Fruit fly (Drosophila melanogaster) whole organism, embryonic: ENCODE measurements around the gene CG31549.
A peak's percentile ranks its signal among the peaks of the same experiment; 100 is the strongest.

Experiments used
- Adf1 ChIP-seq: fragments of 200-800 bp; sonication (Bioruptor generic); IDR thresholded peaks from 2 replicates; pipeline ENCODE4 v1.3.6; 2022; ENCODE audit warnings: missing biosample characterization, missing genetic modification characterization
- Aef1 ChIP-seq: fragments of 200-800 bp; sonication (Bioruptor generic); IDR thresholded peaks from 3 replicates; pipeline ENCODE4 v1.3.6; 2022; ENCODE audit warnings: missing biosample characterization, missing genetic modification characterization
- Antp ChIP-seq: fragments of 200-800 bp; sonication (Bioruptor generic); optimal IDR thresholded peaks from 3 replicates; lab custom pipeline; 2016; ENCODE audit warnings: missing biosample characterization, missing genetic modification characterization
- C15 ChIP-seq: fragments of 200-800 bp; sonication (Bioruptor generic); IDR thresholded peaks from 3 replicates; pipeline ENCODE4 v1.3.6; 2022; ENCODE audit warnings: missing biosample characterization, missing genetic modification characterization
- CG10267 ChIP-seq: fragments of 200-800 bp; sonication (Bioruptor generic); optimal IDR thresholded peaks from 2 replicates; lab custom pipeline; 2018; ENCODE audit warnings: missing biosample characterization, mild to moderate bottlenecking, missing genetic modification characterization, moderate library complexity
- CG12155 ChIP-seq: fragments of 200-800 bp; sonication (Bioruptor generic); optimal IDR thresholded peaks from 3 replicates; lab custom pipeline; 2016; ENCODE audit warnings: missing biosample characterization, missing genetic modification characterization
- CG13296 ChIP-seq: fragments of 200-800 bp; sonication (Bioruptor generic); optimal IDR thresholded peaks from 3 replicates; lab custom pipeline; 2018; ENCODE audit warnings: missing biosample characterization, mild to moderate bottlenecking, missing genetic modification characterization
- CG13894 ChIP-seq: fragments of 200-800 bp; sonication (Bioruptor generic); optimal IDR thresholded peaks from 3 replicates; lab custom pipeline; 2018; ENCODE audit warnings: missing biosample characterization, mild to moderate bottlenecking, missing genetic modification characterization, moderate library complexity
- CG16813 ChIP-seq: fragments of 200-800 bp; sonication (Bioruptor generic); IDR thresholded peaks from 3 replicates; pipeline ENCODE4 v1.3.6; 2022; ENCODE audit warnings: missing biosample characterization, missing genetic modification characterization; ENCODE audit not compliant: partially characterized antibody
- CG2889 ChIP-seq: fragments of 200-800 bp; sonication (Bioruptor generic); IDR thresholded peaks from 3 replicates; pipeline ENCODE4 v1.3.6; 2022; ENCODE audit warnings: missing biosample characterization, missing genetic modification characterization
- CG31388 ChIP-seq: fragments of 200-800 bp; sonication (Bioruptor generic); optimal IDR thresholded peaks from 2 replicates; lab custom pipeline; 2016; ENCODE audit warnings: missing biosample characterization, missing genetic modification characterization
- CG3726 ChIP-seq: fragments of 200-800 bp; sonication (Bioruptor generic); IDR thresholded peaks from 3 replicates; pipeline ENCODE4, ENCODE4 v1.3.6; 2022; ENCODE audit warnings: missing biosample characterization, missing genetic modification characterization
- CG4360 ChIP-seq: fragments of 200-800 bp; sonication (Bioruptor generic); IDR thresholded peaks from 2 replicates; pipeline ENCODE4 v1.3.6; 2022; ENCODE audit warnings: missing biosample characterization, missing genetic modification characterization
- CG4404 ChIP-seq: fragments of 200-800 bp; sonication (Bioruptor generic); IDR thresholded peaks from 2 replicates; pipeline ENCODE4 v1.3.6; 2022; ENCODE audit warnings: missing biosample characterization, missing genetic modification characterization
- CG4730 ChIP-seq: fragments of 200-800 bp; sonication (Bioruptor generic); IDR thresholded peaks from 2 replicates; pipeline ENCODE4 v1.3.6; 2022; ENCODE audit warnings: missing biosample characterization, missing genetic modification characterization
- CG6175 ChIP-seq: fragments of 200-800 bp; sonication (Bioruptor generic); IDR thresholded peaks from 3 replicates; pipeline ENCODE4 v1.3.6; 2022; ENCODE audit warnings: missing biosample characterization, missing genetic modification characterization
- CG6272 ChIP-seq: fragments of 200-800 bp; sonication (Bioruptor generic); IDR thresholded peaks from 2 replicates; pipeline ENCODE4 v1.3.6; 2022; ENCODE audit warnings: missing biosample characterization, missing genetic modification characterization
- CG6689 ChIP-seq: fragments of 200-800 bp; sonication (Bioruptor generic); IDR thresholded peaks from 2 replicates; pipeline ENCODE4 v1.3.6; 2022; ENCODE audit warnings: missing biosample characterization, missing genetic modification characterization
- CG6813 ChIP-seq: fragments of 200-800 bp; sonication (Bioruptor generic); optimal IDR thresholded peaks from 2 replicates; lab custom pipeline; 2017; ENCODE audit warnings: missing biosample characterization, missing genetic modification characterization, mild to moderate bottlenecking, moderate library complexity, missing genetic modification reagents
- CG6854 ChIP-seq: fragments of 200-800 bp; sonication (Bioruptor generic); optimal IDR thresholded peaks from 3 replicates; lab custom pipeline; 2017; ENCODE audit warnings: missing biosample characterization, mild to moderate bottlenecking, missing genetic modification characterization
- CrebB ChIP-seq: fragments of 200-800 bp; sonication (Bioruptor generic); optimal IDR thresholded peaks from 3 replicates; lab custom pipeline; 2018; ENCODE audit warnings: missing biosample characterization, mild to moderate bottlenecking, missing genetic modification characterization
- Dad ChIP-seq: fragments of 200-800 bp; sonication (Bioruptor generic); optimal IDR thresholded peaks from 3 replicates; lab custom pipeline; 2016; ENCODE audit warnings: missing biosample characterization, missing genetic modification characterization
- Doc3 ChIP-seq: fragments of 200-800 bp; sonication (Bioruptor generic); IDR thresholded peaks from 3 replicates; pipeline ENCODE4 v1.3.6; 2022; ENCODE audit warnings: missing biosample characterization, missing genetic modification characterization; ENCODE audit not compliant: partially characterized antibody
- Ets97D ChIP-seq: fragments of 200-800 bp; sonication (Bioruptor generic); optimal IDR thresholded peaks from 3 replicates; lab custom pipeline; 2016; ENCODE audit warnings: missing biosample characterization, missing genetic modification characterization
- HHEX ChIP-seq: fragments of 200-800 bp; sonication (Bioruptor generic); optimal IDR thresholded peaks from 3 replicates; lab custom pipeline; 2017; ENCODE audit warnings: missing biosample characterization, mild to moderate bottlenecking, missing genetic modification characterization, missing genetic modification reagents
- Nf-YC ChIP-seq: fragments of 200-800 bp; optimal IDR thresholded peaks from 3 replicates; lab custom pipeline; 2019; ENCODE audit warnings: missing biosample characterization, mild to moderate bottlenecking, missing genetic modification characterization, moderate library complexity
- Optix ChIP-seq: fragments of 200-800 bp; sonication (Bioruptor generic); IDR thresholded peaks from 3 replicates; pipeline ENCODE4 v1.3.6; 2022; ENCODE audit warnings: missing biosample characterization, missing genetic modification characterization
- Rfx ChIP-seq: fragments of 200-800 bp; sonication (Bioruptor generic); IDR thresholded peaks from 2 replicates; pipeline ENCODE4 v1.3.6; 2022; ENCODE audit warnings: missing biosample characterization, missing genetic modification characterization
- Sry-β ChIP-seq: fragments of 200-800 bp; sonication (Bioruptor generic); optimal IDR thresholded peaks from 2 replicates; lab custom pipeline; 2018; ENCODE audit warnings: missing biosample characterization, mild to moderate bottlenecking, missing genetic modification characterization, moderate library complexity
- Vsx1 ChIP-seq: fragments of 200-800 bp; sonication (Bioruptor generic); optimal IDR thresholded peaks from 2 replicates; lab custom pipeline; 2017; ENCODE audit warnings: missing biosample characterization, mild to moderate bottlenecking, missing genetic modification characterization, missing genetic modification reagents
- YL-1 ChIP-seq: fragments of 200-800 bp; sonication (Bioruptor generic); optimal IDR thresholded peaks from 3 replicates; lab custom pipeline; 2017; ENCODE audit warnings: missing biosample characterization, mild to moderate bottlenecking, missing genetic modification characterization
- az2 ChIP-seq: fragments of 200-800 bp; sonication (Bioruptor generic); optimal IDR thresholded peaks from 3 replicates; lab custom pipeline; 2016; ENCODE audit warnings: missing biosample characterization, missing genetic modification characterization
- bab2 ChIP-seq: fragments of 200-800 bp; sonication (Bioruptor generic); optimal IDR thresholded peaks from 2 replicates; lab custom pipeline; 2016; ENCODE audit warnings: missing biosample characterization, missing genetic modification characterization
- chm ChIP-seq: fragments of 200-800 bp; sonication (Bioruptor generic); IDR thresholded peaks from 2 replicates; pipeline ENCODE4 v1.3.6; 2022; ENCODE audit warnings: missing biosample characterization, missing genetic modification characterization
- ewg ChIP-seq: fragments of 200-800 bp; sonication (Bioruptor generic); optimal IDR thresholded peaks from 3 replicates; lab custom pipeline; 2017; ENCODE audit warnings: mild to moderate bottlenecking, missing biosample characterization, missing genetic modification reagents, missing genetic modification characterization
- eyg ChIP-seq: fragments of 200-800 bp; sonication (Bioruptor generic); optimal IDR thresholded peaks from 3 replicates; lab custom pipeline; 2016; ENCODE audit warnings: missing biosample characterization, missing genetic modification characterization
- gce ChIP-seq: fragments of 200-800 bp; sonication (Bioruptor generic); IDR thresholded peaks from 3 replicates; pipeline ENCODE4 v1.3.6; 2022; ENCODE audit warnings: missing biosample characterization, missing genetic modification characterization
- gt ChIP-seq: fragments of 200-800 bp; sonication (Bioruptor generic); IDR thresholded peaks from 2 replicates; pipeline ENCODE4 v1.3.6; 2022; ENCODE audit warnings: missing biosample characterization, missing genetic modification characterization
- hth ChIP-seq: fragments of >200 bp; optimal IDR thresholded peaks from 2 replicates; lab custom pipeline; 2017; ENCODE audit warnings: inconsistent platforms
- insv ChIP-seq, 2 experiments: fragments of 200-800 bp; sonication (Bioruptor generic); optimal IDR thresholded peaks; 3 replicates each; lab custom pipeline; 2016 to 2018; ENCODE audit warnings: missing biosample characterization in 2 of 2, missing genetic modification characterization in 2 of 2
- kah ChIP-seq: fragments of 200-800 bp; sonication (Bioruptor generic); optimal IDR thresholded peaks from 2 replicates; lab custom pipeline; 2018; ENCODE audit warnings: missing biosample characterization, mild to moderate bottlenecking, missing genetic modification characterization
- lola ChIP-seq, 3 experiments: fragments of >200 bp in 2 of 3; fragments of 200-800 bp in 1 of 3; sonication (Bioruptor generic) in 1 of 3; optimal IDR thresholded peaks; 2 replicates each; lab custom pipeline; 2017 to 2019; ENCODE audit warnings: missing biosample characterization in 3 of 3, missing genetic modification characterization in 3 of 3, mild to moderate bottlenecking in 1 of 3, moderate library complexity in 1 of 3
- pita ChIP-seq: fragments of 200-800 bp; sonication (Bioruptor generic); optimal IDR thresholded peaks from 2 replicates; lab custom pipeline; 2017; ENCODE audit warnings: missing biosample characterization, mild to moderate bottlenecking, missing genetic modification characterization
- sd ChIP-seq: fragments of 200-800 bp; sonication (Bioruptor generic); optimal IDR thresholded peaks from 3 replicates; lab custom pipeline; 2018; ENCODE audit warnings: missing biosample characterization, mild to moderate bottlenecking, missing genetic modification characterization, moderate library complexity
- shn ChIP-seq: fragments of 200-800 bp; sonication (Bioruptor generic); optimal IDR thresholded peaks from 3 replicates; lab custom pipeline; 2016; ENCODE audit warnings: missing biosample characterization, missing genetic modification characterization
- sob ChIP-seq: fragments of 200-800 bp; sonication (Bioruptor generic); IDR thresholded peaks from 2 replicates; pipeline ENCODE4 v1.3.6; 2022; ENCODE audit warnings: missing biosample characterization, missing genetic modification characterization
- sqz ChIP-seq: fragments of 200-800 bp; sonication (Bioruptor generic); optimal IDR thresholded peaks from 3 replicates; lab custom pipeline; 2018; ENCODE audit warnings: missing biosample characterization, mild to moderate bottlenecking, missing genetic modification characterization
- vfl ChIP-seq: fragments of 200-800 bp; sonication (Bioruptor generic); optimal IDR thresholded peaks from 2 replicates; lab custom pipeline; 2016; ENCODE audit warnings: missing biosample characterization, missing genetic modification characterization
- vnd ChIP-seq: fragments of 200-800 bp; sonication (Bioruptor generic); IDR thresholded peaks from 3 replicates; pipeline ENCODE4 v1.3.6; 2022; ENCODE audit warnings: missing biosample characterization, missing genetic modification characterization; ENCODE audit not compliant: partially characterized antibody
- wdn ChIP-seq: fragments of 200-800 bp; sonication (Bioruptor generic); IDR thresholded peaks from 2 replicates; pipeline ENCODE4 v1.3.6; 2022; ENCODE audit warnings: missing biosample characterization, missing genetic modification characterization
- yki ChIP-seq: fragments of >200 bp; optimal IDR thresholded peaks from 3 replicates; lab custom pipeline; 2018

Gene CG31549

DNA sequence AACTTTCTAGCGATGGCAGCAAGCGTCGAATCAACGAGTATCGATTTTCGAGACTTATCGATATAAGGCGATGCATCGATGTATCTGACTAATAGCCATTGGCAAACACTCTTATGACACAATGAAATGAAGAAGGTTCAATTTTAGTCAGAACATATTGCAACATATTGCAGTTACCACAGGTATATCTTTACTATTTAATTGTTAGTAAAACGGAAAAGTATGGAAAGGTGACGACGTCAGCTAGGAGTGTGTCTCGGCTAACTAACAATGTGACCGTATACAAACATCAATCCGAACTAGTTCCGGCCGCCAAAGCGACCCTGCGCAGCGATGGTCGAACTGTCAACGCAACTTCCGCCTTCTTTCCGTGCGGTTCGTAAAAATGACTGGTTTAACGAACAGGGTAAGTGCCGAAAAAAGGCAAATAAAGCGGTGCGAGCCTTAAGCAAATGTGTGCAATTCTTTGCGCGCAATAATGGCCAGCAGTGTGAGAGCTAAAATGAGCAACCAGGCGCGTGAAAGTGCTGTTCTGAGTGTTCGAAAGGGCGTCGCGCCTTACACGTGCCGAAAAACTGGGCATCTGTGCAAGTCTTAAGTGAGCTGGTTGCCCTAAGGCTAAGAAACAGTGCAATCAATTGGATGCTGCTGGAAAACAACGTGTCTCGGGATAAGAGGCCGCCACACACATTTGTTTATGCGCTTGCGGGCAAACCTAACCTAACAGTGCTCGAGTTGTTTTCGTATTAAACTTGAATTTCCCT lies 7.7 kb upstream of the CG31549 start, which contains the start of the genes Dph4, Spec2 and RpL13A (continued):
- TF ChIP-seq CG31388 (GFP tag; lab: Kevin White, UChicago) (no peak), CG4404 (GFP tag; lab: Robert Waterston, UW) (no peak), az2 (GFP tag; lab: Kevin White, UChicago) (peak; percentile 74), Adf1 (GFP tag; lab: Robert Waterston, UW) (no peak), CrebB (tag; lab: Kevin White, UChicago) (peak; percentile 95), vnd (no peak), wdn (GFP tag; lab: Robert Waterston, UW) (no peak), Sry-β (peak; percentile 70), CG13894 (tag; lab: Kevin White, UChicago) (peak; percentile 82), yki (lab: Kevin White, UChicago) (no peak), CG4730 (no peak), Nf-YC (tag; lab: Kevin White, UChicago) (peak; percentile 83), kah (GFP tag; lab: Kevin White, UChicago) (peak; percentile 80), insv (GFP tag; optimal IDR thresholded peaks at IDR 0.05; lab: Kevin White, UChicago) (peak in 1 of 2 experiments; percentile 85), ewg (GFP tag; lab: Kevin White, UChicago) (peak; percentile 93), Ets97D (GFP tag; lab: Kevin White, UChicago) (peak; percentile 100), Rfx (GFP tag; lab: Robert Waterston, UW) (no peak), sob (GFP tag; lab: Robert Waterston, UW) (no peak), CG6689 (GFP tag; lab: Robert Waterston, UW) (no peak), CG13296 (GFP tag; lab: Kevin White, UChicago) (peak; percentile 95), shn (GFP tag; lab: Kevin White, UChicago) (peak; percentile 92), eyg (GFP tag; lab: Kevin White, UChicago) (peak; percentile 88), HHEX (peak; percentile 96), Doc3 (GFP tag; lab: Robert Waterston, UW) (no peak), CG16813 (GFP tag; lab: Robert Waterston, UW) (no peak), vfl (peak; percentile 89), CG3726 (GFP tag; lab: Robert Waterston, UW) (no peak), Antp (peak; percentile 75), gt (GFP tag; lab: Robert Waterston, UW) (no peak), CG2889 (GFP tag; lab: Robert Waterston, UW) (no peak), Vsx1 (GFP tag; lab: Kevin White, UChicago) (peak; percentile 92), sqz (GFP tag; lab: Kevin White, UChicago) (peak; percentile 82), CG6175 (no peak), lola (GFP tag; optimal IDR thresholded peaks at IDR 0.05; lab: Kevin White, UChicago) (peak in 1 of 3 experiments; percentile 70), gce (GFP tag; lab: Robert Waterston, UW) (no peak), hth (lab: Kevin White, UChicago) (no peak), Aef1 (no peak), CG6854 (peak; percentile 95), bab2 (GFP tag; lab: Kevin White, UChicago) (peak; percentile 77), pita (GFP tag; lab: Kevin White, UChicago) (peak; percentile 87), Optix (no peak), C15 (GFP tag; lab: Robert Waterston, UW) (no peak), sd (tag; lab: Kevin White, UChicago) (no peak), CG10267 (tag; lab: Kevin White, UChicago) (peak; percentile 90), CG12155 (GFP tag; lab: Kevin White, UChicago) (peak; percentile 89), CG6272 (GFP tag; lab: Robert Waterston, UW) (peak; percentile 49; the same call in 1 of the 2 replicates), YL-1 (GFP tag; lab: Kevin White, UChicago) (peak; percentile 99), CG6813 (GFP tag; lab: Kevin White, UChicago) (peak; percentile 95), Dad (GFP tag; lab: Kevin White, UChicago) (peak; percentile 94), CG4360 (no peak), chm (GFP tag; lab: Robert Waterston, UW) (no peak)
